Fruit fly (Drosophila melanogaster) whole organism, embryonic: ENCODE data around the gene ZAP3.

Experiments
- ATbp ChIP-seq: fragments of 200-800 bp; sonication (Bioruptor generic); optimal IDR thresholded peaks from 2 replicates; lab custom pipeline; 2017; ENCODE audit warnings: missing biosample characterization, mild to moderate bottlenecking, missing genetic modification characterization, missing genetic modification reagents
- C15 ChIP-seq: fragments of 200-800 bp; sonication (Bioruptor generic); IDR thresholded peaks from 3 replicates; pipeline ENCODE4 v1.3.6; 2022; ENCODE audit warnings: missing biosample characterization, missing genetic modification characterization
- CG10147 ChIP-seq: fragments of 200-800 bp; sonication (Bioruptor generic); optimal IDR thresholded peaks from 2 replicates; lab custom pipeline; 2019; ENCODE audit warnings: missing biosample characterization, mild to moderate bottlenecking, missing genetic modification characterization, moderate library complexity
- CG11093 ChIP-seq: fragments of 200-800 bp; sonication (Bioruptor generic); IDR thresholded peaks from 3 replicates; pipeline ENCODE4 v1.3.6; 2022; ENCODE audit warnings: missing biosample characterization, missing genetic modification characterization
- CG12071 ChIP-seq: fragments of 200-800 bp; sonication (Bioruptor generic); optimal IDR thresholded peaks from 3 replicates; lab custom pipeline; 2018; ENCODE audit warnings: missing biosample characterization, mild to moderate bottlenecking, missing genetic modification characterization
- CG12104 ChIP-seq: fragments of 200-800 bp; sonication (Bioruptor generic); optimal IDR thresholded peaks from 3 replicates; lab custom pipeline; 2016; ENCODE audit warnings: missing biosample characterization, missing genetic modification characterization
- CG12219 ChIP-seq: fragments of 200-800 bp; sonication (Bioruptor generic); optimal IDR thresholded peaks from 3 replicates; lab custom pipeline; 2018; ENCODE audit warnings: missing biosample characterization, mild to moderate bottlenecking, missing genetic modification characterization
- CG1602 ChIP-seq: fragments of 200-800 bp; sonication (Bioruptor generic); optimal IDR thresholded peaks from 3 replicates; lab custom pipeline; 2016; ENCODE audit warnings: missing biosample characterization, missing genetic modification characterization
- CG16779 ChIP-seq: fragments of 200-800 bp; sonication (Bioruptor generic); IDR thresholded peaks from 2 replicates; pipeline ENCODE4 v1.3.6; 2022; ENCODE audit warnings: missing biosample characterization, missing genetic modification characterization
- CG30020 ChIP-seq: fragments of 200-800 bp; optimal IDR thresholded peaks from 2 replicates; lab custom pipeline; 2019; ENCODE audit warnings: missing biosample characterization, mild to moderate bottlenecking, missing genetic modification characterization, moderate library complexity
- CG31224 ChIP-seq: fragments of 200-800 bp; sonication (Bioruptor generic); IDR thresholded peaks from 2 replicates; pipeline ENCODE4 v1.3.6; 2022; ENCODE audit warnings: missing biosample characterization, missing genetic modification characterization
- CG33557 ChIP-seq: fragments of 200-800 bp; sonication (Bioruptor generic); optimal IDR thresholded peaks from 2 replicates; lab custom pipeline; 2019; ENCODE audit warnings: missing biosample characterization, mild to moderate bottlenecking, missing genetic modification characterization, moderate library complexity
- CG4328 ChIP-seq: fragments of 200-800 bp; sonication (Bioruptor generic); optimal IDR thresholded peaks from 3 replicates; lab custom pipeline; 2017; ENCODE audit warnings: missing biosample characterization, missing genetic modification reagents, missing genetic modification characterization
- CG4424 ChIP-seq: fragments of 200-800 bp; sonication (Bioruptor generic); optimal IDR thresholded peaks from 3 replicates; lab custom pipeline; 2016; ENCODE audit warnings: missing biosample characterization, missing genetic modification characterization
- CG4820 ChIP-seq: fragments of 200-800 bp; sonication (Bioruptor generic); optimal IDR thresholded peaks from 3 replicates; lab custom pipeline; 2016; ENCODE audit warnings: missing biosample characterization, missing genetic modification characterization
- CG6791 ChIP-seq: fragments of 200-800 bp; sonication (Bioruptor generic); IDR thresholded peaks from 3 replicates; pipeline ENCODE4 v1.3.6; 2022; ENCODE audit warnings: missing biosample characterization, missing genetic modification characterization; ENCODE audit not compliant: partially characterized antibody
- CG7271 ChIP-seq: fragments of 200-800 bp; sonication (Bioruptor generic); optimal IDR thresholded peaks from 2 replicates; lab custom pipeline; 2018; ENCODE audit warnings: missing biosample characterization, mild to moderate bottlenecking, missing genetic modification characterization, moderate library complexity
- CG7928 ChIP-seq: fragments of 200-800 bp; sonication (Bioruptor generic); optimal IDR thresholded peaks from 2 replicates; lab custom pipeline; 2017; ENCODE audit warnings: missing biosample characterization, mild to moderate bottlenecking, missing genetic modification characterization
- CG7987 ChIP-seq: fragments of 200-800 bp; sonication (Bioruptor generic); optimal IDR thresholded peaks from 2 replicates; lab custom pipeline; 2018; ENCODE audit warnings: missing biosample characterization, mild to moderate bottlenecking, missing genetic modification characterization, moderate library complexity
- CG8290 ChIP-seq, 3 experiments: fragments of 200-800 bp; sonication (Bioruptor generic); optimal IDR thresholded peaks; 2 replicates each; lab custom pipeline; 2016 to 2019; ENCODE audit warnings: missing biosample characterization in 3 of 3, missing genetic modification characterization in 3 of 3, mild to moderate bottlenecking in 2 of 3, moderate library complexity in 1 of 3
- CG8765 ChIP-seq: fragments of 200-800 bp; sonication (Bioruptor generic); IDR thresholded peaks from 2 replicates; pipeline ENCODE4 v1.3.6; 2022; ENCODE audit warnings: missing biosample characterization, missing genetic modification characterization
- CHES-1-like ChIP-seq: fragments of 200-800 bp; sonication (Bioruptor generic); optimal IDR thresholded peaks from 2 replicates; lab custom pipeline; 2016; ENCODE audit warnings: missing biosample characterization, missing genetic modification characterization
- D ChIP-seq, 2 experiments: fragments of 200-800 bp in 1 of 2; fragments of >200 bp in 1 of 2; sonication (Bioruptor generic) in 1 of 2; optimal IDR thresholded peaks; 2 replicates in 1 of 2; 3 replicates in 1 of 2; lab custom pipeline; 2017; ENCODE audit warnings: mild to moderate bottlenecking in 1 of 2, missing biosample characterization in 1 of 2, missing genetic modification characterization in 1 of 2, missing genetic modification reagents in 1 of 2
- Dek ChIP-seq: fragments of 200-800 bp; sonication (Bioruptor generic); optimal IDR thresholded peaks from 3 replicates; lab custom pipeline; 2019; ENCODE audit warnings: missing biosample characterization, mild to moderate bottlenecking, missing genetic modification characterization, moderate library complexity
- Hmr ChIP-seq: fragments of 200-800 bp; sonication (Bioruptor generic); optimal IDR thresholded peaks from 3 replicates; lab custom pipeline; 2017; ENCODE audit warnings: mild to moderate bottlenecking, missing biosample characterization, missing genetic modification reagents, missing genetic modification characterization
- Hr39 ChIP-seq: fragments of >200 bp; optimal IDR thresholded peaks from 2 replicates; lab custom pipeline; 2017
- Rx ChIP-seq: fragments of 200-800 bp; sonication (Bioruptor generic); IDR thresholded peaks from 2 replicates; pipeline ENCODE4 v1.3.6; 2022; ENCODE audit warnings: missing biosample characterization, missing genetic modification characterization
- Six4 ChIP-seq: fragments of 200-800 bp; sonication (Bioruptor generic); optimal IDR thresholded peaks from 2 replicates; lab custom pipeline; 2016; ENCODE audit warnings: missing biosample characterization, missing genetic modification characterization
- Trl ChIP-seq, 3 experiments: fragments of >200 bp in 2 of 3; fragments of 200-800 bp in 1 of 3; sonication (Bioruptor generic) in 1 of 3; optimal IDR thresholded peaks; 2 replicates in 1 of 3; 3 replicates in 2 of 3; lab custom pipeline; 2016 to 2017; ENCODE audit warnings: missing biosample characterization in 1 of 3, missing genetic modification characterization in 1 of 3
- Xrp1 ChIP-seq: fragments of 200-800 bp; sonication (Bioruptor generic); IDR thresholded peaks from 2 replicates; pipeline ENCODE4 v1.3.6; 2022; ENCODE audit warnings: missing biosample characterization, missing genetic modification characterization
- ase ChIP-seq: fragments of 200-800 bp; sonication (Bioruptor generic); IDR thresholded peaks from 3 replicates; pipeline ENCODE4 v1.3.6; 2022; ENCODE audit warnings: missing biosample characterization, missing genetic modification characterization
- bbx ChIP-seq: fragments of 200-800 bp; sonication (Bioruptor generic); IDR thresholded peaks from 2 replicates; pipeline ENCODE4 v1.3.6; 2022; ENCODE audit warnings: missing biosample characterization, missing genetic modification characterization; ENCODE audit not compliant: partially characterized antibody
- bigmax ChIP-seq: fragments of 200-800 bp; sonication (Bioruptor generic); optimal IDR thresholded peaks from 2 replicates; lab custom pipeline; 2018; ENCODE audit warnings: missing biosample characterization, mild to moderate bottlenecking, missing genetic modification characterization
- dimm ChIP-seq: fragments of 200-800 bp; sonication (Bioruptor generic); IDR thresholded peaks from 2 replicates; pipeline ENCODE4 v1.3.6; 2022; ENCODE audit warnings: missing biosample characterization, missing genetic modification characterization
- disco-r ChIP-seq: fragments of 200-800 bp; sonication (Bioruptor generic); optimal IDR thresholded peaks from 2 replicates; lab custom pipeline; 2016; ENCODE audit warnings: missing biosample characterization, missing genetic modification characterization
- fu2 ChIP-seq: fragments of 200-800 bp; sonication (Bioruptor generic); optimal IDR thresholded peaks from 2 replicates; lab custom pipeline; 2016; ENCODE audit warnings: missing biosample characterization, missing genetic modification characterization
- kay ChIP-seq: fragments of 200-800 bp; sonication (Bioruptor generic); optimal IDR thresholded peaks from 2 replicates; lab custom pipeline; 2016; ENCODE audit warnings: missing biosample characterization, missing genetic modification characterization
- nmo ChIP-seq: fragments of 200-800 bp; sonication (Bioruptor generic); optimal IDR thresholded peaks from 2 replicates; lab custom pipeline; 2018; ENCODE audit warnings: missing biosample characterization, mild to moderate bottlenecking, missing genetic modification characterization, moderate library complexity
- phol ChIP-seq: fragments of 200-800 bp; sonication (Bioruptor generic); optimal IDR thresholded peaks from 3 replicates; lab custom pipeline; 2018; ENCODE audit warnings: missing biosample characterization, mild to moderate bottlenecking, missing genetic modification characterization, moderate library complexity
- prd ChIP-seq, 3 experiments: fragments of >200 bp in 2 of 3; fragments of 200-800 bp in 1 of 3; sonication (Bioruptor generic) in 1 of 3; optimal IDR thresholded peaks in 2 of 3; IDR thresholded peaks in 1 of 3; 2 replicates in 2 of 3; 3 replicates in 1 of 3; pipeline versions ENCODE4 v1.3.6 to Lab custom; 2017 to 2022; ENCODE audit warnings: missing biosample characterization in 1 of 3, missing genetic modification characterization in 1 of 3
- repo ChIP-seq: fragments of 200-800 bp; sonication (Bioruptor generic); optimal IDR thresholded peaks from 2 replicates; lab custom pipeline; 2016; ENCODE audit warnings: missing biosample characterization, missing genetic modification characterization
- sug ChIP-seq: fragments of 200-800 bp; optimal IDR thresholded peaks from 2 replicates; lab custom pipeline; 2019; ENCODE audit warnings: missing biosample characterization, mild to moderate bottlenecking, missing genetic modification characterization, moderate library complexity
- tap ChIP-seq: fragments of 200-800 bp; optimal IDR thresholded peaks from 3 replicates; lab custom pipeline; 2019; ENCODE audit warnings: missing biosample characterization, mild to moderate bottlenecking, missing genetic modification characterization, moderate library complexity
- trh ChIP-seq: fragments of 200-800 bp; sonication (Bioruptor generic); optimal IDR thresholded peaks from 2 replicates; lab custom pipeline; 2016; ENCODE audit warnings: missing biosample characterization, missing genetic modification characterization
- ttk ChIP-seq: fragments of 200-800 bp; sonication (Bioruptor generic); IDR thresholded peaks from 2 replicates; pipeline ENCODE4 v2.1.2; 2022; ENCODE audit warnings: missing biosample characterization, missing genetic modification characterization
- twi ChIP-seq: fragments of 200-800 bp; optimal IDR thresholded peaks from 2 replicates; lab custom pipeline; 2019; ENCODE audit warnings: missing biosample characterization, mild to moderate bottlenecking, missing genetic modification characterization, moderate library complexity
- yki ChIP-seq: fragments of >200 bp; optimal IDR thresholded peaks from 3 replicates; lab custom pipeline; 2018
- zen ChIP-seq: fragments of 200-800 bp; sonication (Bioruptor generic); optimal IDR thresholded peaks from 3 replicates; lab custom pipeline; 2018; ENCODE audit warnings: missing biosample characterization, mild to moderate bottlenecking, missing genetic modification characterization, moderate library complexity

The ZAP3 gene

dm6 chrX:10086095-10086888 is 4.0 kb upstream of the ZAP3 start, which contains the start of the genes Naxe and RhoU (continued):
- TF ChIP-seq repo (GFP tag; lab: Kevin White, UChicago) (no peak), CG31224 (GFP tag; lab: Robert Waterston, UW) (peak; percentile 30; the same call in 1 of the 2 replicates), twi (tag; lab: Kevin White, UChicago) (no peak), CG11093 (GFP tag; lab: Robert Waterston, UW) (no peak), Hr39 (lab: Kevin White, UChicago) (no peak), ase (GFP tag; lab: Robert Waterston, UW) (0 out of 3 replicates have a peak, but pooled peaks have one; percentile 17), CG8765 (GFP tag; lab: Robert Waterston, UW) (0 out of 2 replicates have a peak, but pooled peaks have one; percentile 7), zen (tag; lab: Kevin White, UChicago) (peak; percentile 16), CG33557 (no peak), CG4328 (no peak), CG12104 (GFP tag; lab: Kevin White, UChicago) (peak; percentile 12), Xrp1 (peak; percentile 27; the same call in 1 of the 2 replicates), Trl (optimal IDR thresholded peaks at IDR 0.05; lab: Kevin White, UChicago) (no peak), Trl (GFP tag; optimal IDR thresholded peaks at IDR 0.05; lab: Kevin White, UChicago) (peak; percentile 5), nmo (GFP tag; lab: Kevin White, UChicago) (peak; percentile 67), CG30020 (tag; lab: Kevin White, UChicago) (peak; percentile 12), CHES-1-like (GFP tag; lab: Kevin White, UChicago) (no peak), CG8290 (GFP tag; optimal IDR thresholded peaks at IDR 0.05; lab: Kevin White, UChicago) (peak; percentile 23), CG8290 (tag; optimal IDR thresholded peaks at IDR 0.05; lab: Kevin White, UChicago) (peak in 1 of 2 experiments; percentile 68), CG7928 (GFP tag; lab: Kevin White, UChicago) (peak; percentile 9), yki (lab: Kevin White, UChicago) (no peak), CG16779 (no peak), Rx (peak; percentile 47; the same call in 1 of the 2 replicates), CG6791 (GFP tag; lab: Robert Waterston, UW) (no peak), tap (tag; lab: Kevin White, UChicago) (no peak), CG7271 (no peak), bbx (peak; percentile 53; the same call in 1 of the 2 replicates), disco-r (no peak), CG4820 (GFP tag; lab: Kevin White, UChicago) (no peak), Dek (tag; lab: Kevin White, UChicago) (peak; percentile 41), kay (GFP tag; lab: Kevin White, UChicago) (no peak), fu2 (no peak), CG12219 (GFP tag; lab: Kevin White, UChicago) (no peak), CG1602 (GFP tag; lab: Kevin White, UChicago) (no peak), dimm (no peak), C15 (GFP tag; lab: Robert Waterston, UW) (no peak), D (optimal IDR thresholded peaks at IDR 0.05; lab: Kevin White, UChicago) (no peak), D (GFP tag; optimal IDR thresholded peaks at IDR 0.05; lab: Kevin White, UChicago) (no peak), sug (tag; lab: Kevin White, UChicago) (peak; percentile 42), ATbp (GFP tag; lab: Kevin White, UChicago) (no peak), CG12071 (GFP tag; lab: Kevin White, UChicago) (no peak), CG7987 (GFP tag; lab: Kevin White, UChicago) (no peak), CG4424 (GFP tag; lab: Kevin White, UChicago) (peak; percentile 8), prd (optimal IDR thresholded peaks at IDR 0.05; lab: Kevin White, UChicago) (no peak), prd (GFP tag; IDR thresholded peaks at IDR 0.05; lab: Robert Waterston, UW) (peak; percentile 71; the same call in 2 of the 3 replicates), trh (GFP tag; lab: Kevin White, UChicago) (no peak), phol (tag; lab: Kevin White, UChicago) (peak; percentile 64), bigmax (GFP tag; lab: Kevin White, UChicago) (no peak), CG10147 (no peak), ttk (no peak), Six4 (no peak), Hmr (GFP tag; lab: Kevin White, UChicago) (no peak)
